Worm (Caenorhabditis elegans): ENCODE data around the gene F59B2.3.

F59B2.3 gene

ce11 chrIII:8984960-8985359 lies 14.6 kb downstream of the F59B2.3 start (continued):
- TF ChIP-seq mxl-1 (tag; optimal IDR thresholded peaks at IDR 0.05), result no peak
- TF ChIP-seq somi-1 (GFP tag; optimal IDR thresholded peaks at IDR 0.05), result peak; percentile 62
- TF ChIP-seq atf-7 (tag; optimal IDR thresholded peaks at IDR 0.05), result no peak
- no peak for TF ChIP-seq nfya-2 (GFP tag; IDR thresholded peaks at IDR 0.05)
- no peak for TF ChIP-seq fkh-3 (tag; optimal IDR thresholded peaks at IDR 0.05)
- peak; percentile 15 for TF ChIP-seq tbp1 (GFP tag; optimal IDR thresholded peaks at IDR 0.05)
- TF ChIP-seq F23B12.7 (tag; optimal IDR thresholded peaks at IDR 0.05; ENCODE audit: insufficient read depth), result no peak
- TF ChIP-seq dpff-1 (tag; optimal IDR thresholded peaks at IDR 0.05), result no peak
- TF ChIP-seq K12H6.12 (tag; optimal IDR thresholded peaks at IDR 0.05), result peak; percentile 70
- TF ChIP-seq Y53F4B.3 (GFP tag; IDR thresholded peaks at IDR 0.05), result no peak
- no peak for TF ChIP-seq rpc-1 (optimal IDR thresholded peaks at IDR 0.05)
- no peak for TF ChIP-seq rpc-1 (tag; optimal IDR thresholded peaks at IDR 0.05)
- no peak for TF ChIP-seq unc-130 (GFP tag; optimal IDR thresholded peaks at IDR 0.05)
- TF ChIP-seq madf-10 (tag; optimal IDR thresholded peaks at IDR 0.05), result peak; percentile 3
- no peak for TF ChIP-seq ztf-25 (GFP tag; IDR thresholded peaks at IDR 0.05)
- TF ChIP-seq nfyb-1 (GFP tag; IDR thresholded peaks at IDR 0.05), result 0 out of 2 replicates have a peak, but pooled peaks have one; percentile 50

- TF ChIP-seq F55B11.4 (tag; optimal IDR thresholded peaks at IDR 0.05; ENCODE audit: borderline replicate concordance, insufficient read depth) (no peak), F39B2.1 (GFP tag; IDR thresholded peaks at IDR 0.05) (0 out of 2 replicates have a peak, but pooled peaks have one; percentile 49), aptf-2 (GFP tag; conservative IDR thresholded peaks at IDR 0.05) (no peak), hsf-1 (GFP tag; IDR thresholded peaks at IDR 0.05) (0 out of 2 replicates have a peak, but pooled peaks have one; percentile 22), madf-6 (GFP tag; IDR thresholded peaks at IDR 0.05) (peak; percentile 6; the same call in 1 of the 2 replicates), nhr-80 (tag; optimal IDR thresholded peaks at IDR 0.05) (peak; percentile 11), him-1 (tag; optimal IDR thresholded peaks at IDR 0.05) (no peak), ztf-26 (tag; optimal IDR thresholded peaks at IDR 0.05) (no peak), lin-54 (GFP tag; optimal IDR thresholded peaks at IDR 0.05) (peak; percentile 4), F37B4.10 (GFP tag; IDR thresholded peaks at IDR 0.05) (no peak)
Observed at ce11 chrIII:8984412-8984811, 15.2 kb downstream of the F59B2.3 start.

ce11 chrIII:8983811-8984210 lies 15.8 kb downstream of the F59B2.3 start:
- TF ChIP-seq ztf-22 (GFP tag; optimal IDR thresholded peaks at IDR 0.05), result no peak
- peak; percentile 31 for TF ChIP-seq ceh-27 (GFP tag; optimal IDR thresholded peaks at IDR 0.05)
- TF ChIP-seq akir-1 (GFP tag; optimal IDR thresholded peaks at IDR 0.05), result no peak
- no peak for TF ChIP-seq aptf-3 (GFP tag; IDR thresholded peaks at IDR 0.05)
- TF ChIP-seq Y79H2A.3 (GFP tag; conservative IDR thresholded peaks at IDR 0.05), result no peak
- TF ChIP-seq ceh-100 (GFP tag; IDR thresholded peaks at IDR 0.05), result no peak
- TF ChIP-seq egl-44 (GFP tag; IDR thresholded peaks at IDR 0.05), result no peak
- peak; percentile 36 for TF ChIP-seq tbp1 (GFP tag; optimal IDR thresholded peaks at IDR 0.05)
- no peak for TF ChIP-seq bed-2 (GFP tag; IDR thresholded peaks at IDR 0.05)
- no peak for TF ChIP-seq ztf-25 (GFP tag; IDR thresholded peaks at IDR 0.05)
- TF ChIP-seq dpl-1 (GFP tag; optimal IDR thresholded peaks at IDR 0.05), result no peak
- TF ChIP-seq unc-62 (GFP tag; optimal IDR thresholded peaks at IDR 0.05), result no peak
- no peak for TF ChIP-seq hrde-1 (tag; optimal IDR thresholded peaks at IDR 0.05; ENCODE audit: borderline replicate concordance)
- no peak for TF ChIP-seq chd-7 (tag; optimal IDR thresholded peaks at IDR 0.05)
- no peak for TF ChIP-seq Y67H2A.10 (GFP tag; conservative IDR thresholded peaks at IDR 0.05)
- TF ChIP-seq unc-130 (GFP tag; optimal IDR thresholded peaks at IDR 0.05), result no peak
- peak; percentile 60 for TF ChIP-seq somi-1 (GFP tag; optimal IDR thresholded peaks at IDR 0.05)
- TF ChIP-seq madf-6 (GFP tag; IDR thresholded peaks at IDR 0.05), result no peak
- TF ChIP-seq him-1 (tag; optimal IDR thresholded peaks at IDR 0.05), result no peak
- TF ChIP-seq F55B11.4 (tag; optimal IDR thresholded peaks at IDR 0.05; ENCODE audit: borderline replicate concordance, insufficient read depth), result no peak
- peak; percentile 8 for TF ChIP-seq nhr-90 (tag; optimal IDR thresholded peaks at IDR 0.05)
- TF ChIP-seq T26A5.8 (tag; optimal IDR thresholded peaks at IDR 0.05), result no peak
- TF ChIP-seq nfya-2 (GFP tag; IDR thresholded peaks at IDR 0.05), result no peak
- TF ChIP-seq lin-40 (tag; optimal IDR thresholded peaks at IDR 0.05), result no peak
- no peak for TF ChIP-seq sdz-38 (tag; optimal IDR thresholded peaks at IDR 0.05)
- no peak for TF ChIP-seq F39B2.1 (GFP tag; IDR thresholded peaks at IDR 0.05)
- no peak for TF ChIP-seq F57C9.4 (tag; optimal IDR thresholded peaks at IDR 0.05)
- no peak for TF ChIP-seq F33H1.4 (GFP tag; IDR thresholded peaks at IDR 0.05)
- TF ChIP-seq die-1 (tag; optimal IDR thresholded peaks at IDR 0.05), result no peak
- TF ChIP-seq lin-54 (GFP tag; optimal IDR thresholded peaks at IDR 0.05), result no peak
- TF ChIP-seq pbrm-1 (GFP tag; IDR thresholded peaks at IDR 0.05), result no peak; the same call in 1 of the 2 replicates

Data from whole organism, young adult.